Fruit fly (Drosophila melanogaster) whole organism, embryonic: Measurements from ENCODE around the gene IntS9.
A peak's percentile ranks its signal among the peaks of the same experiment; 100 is the strongest.

Source experiments
- Antp ChIP-seq: fragments of 200-800 bp; sonication (Bioruptor generic); optimal IDR thresholded peaks from 3 replicates; lab custom pipeline; 2016; ENCODE audit warnings: missing biosample characterization, missing genetic modification characterization
- Atf-2 ChIP-seq: fragments of 200-800 bp; sonication (Bioruptor generic); optimal IDR thresholded peaks from 2 replicates; lab custom pipeline; 2016; ENCODE audit warnings: missing biosample characterization, missing genetic modification characterization
- BEAF-32 ChIP-seq: fragments of 200-800 bp; sonication (Bioruptor generic); optimal IDR thresholded peaks from 3 replicates; lab custom pipeline; 2017; ENCODE audit warnings: missing biosample characterization, missing genetic modification characterization, mild to moderate bottlenecking, moderate library complexity, missing genetic modification reagents
- CG11695 ChIP-seq: fragments of 200-800 bp; sonication (Bioruptor generic); IDR thresholded peaks from 3 replicates; pipeline ENCODE4 v1.3.6; 2022; ENCODE audit warnings: missing biosample characterization, missing genetic modification characterization
- CG12236 ChIP-seq: fragments of 200-800 bp; sonication (Bioruptor generic); optimal IDR thresholded peaks from 2 replicates; lab custom pipeline; 2016; ENCODE audit warnings: missing biosample characterization, missing genetic modification characterization
- CG12391 ChIP-seq: fragments of 200-800 bp; sonication (Bioruptor generic); optimal IDR thresholded peaks from 3 replicates; lab custom pipeline; 2018; ENCODE audit warnings: missing biosample characterization, mild to moderate bottlenecking, missing genetic modification characterization, moderate library complexity
- CG12942 ChIP-seq: fragments of 200-800 bp; sonication (Bioruptor generic); optimal IDR thresholded peaks from 3 replicates; lab custom pipeline; 2016; ENCODE audit warnings: missing biosample characterization, missing genetic modification characterization
- CG13775 ChIP-seq: fragments of 200-800 bp; sonication (Bioruptor generic); optimal IDR thresholded peaks from 3 replicates; lab custom pipeline; 2017; ENCODE audit warnings: missing biosample characterization, mild to moderate bottlenecking, missing genetic modification characterization
- CG15479 ChIP-seq: fragments of 200-800 bp; sonication (Bioruptor generic); optimal IDR thresholded peaks from 3 replicates; lab custom pipeline; 2019; ENCODE audit warnings: missing biosample characterization, mild to moderate bottlenecking, missing genetic modification characterization, moderate library complexity
- CG15514 ChIP-seq: fragments of 200-800 bp; sonication (Bioruptor generic); optimal IDR thresholded peaks from 3 replicates; lab custom pipeline; 2017; ENCODE audit warnings: missing biosample characterization, missing genetic modification characterization, mild to moderate bottlenecking, moderate library complexity, missing genetic modification reagents
- CG15696 ChIP-seq: fragments of 200-800 bp; sonication (Bioruptor generic); optimal IDR thresholded peaks from 2 replicates; lab custom pipeline; 2019; ENCODE audit warnings: missing biosample characterization, mild to moderate bottlenecking, missing genetic modification characterization, moderate library complexity
- CG17912 ChIP-seq: fragments of 200-800 bp; sonication (Bioruptor generic); optimal IDR thresholded peaks from 2 replicates; lab custom pipeline; 2018; ENCODE audit warnings: missing biosample characterization, mild to moderate bottlenecking, missing genetic modification characterization
- CG2116 ChIP-seq: fragments of 200-800 bp; sonication (Bioruptor generic); optimal IDR thresholded peaks from 3 replicates; lab custom pipeline; 2018; ENCODE audit warnings: missing biosample characterization, mild to moderate bottlenecking, missing genetic modification characterization
- CG33213 ChIP-seq: fragments of 200-800 bp; sonication (Bioruptor generic); optimal IDR thresholded peaks from 3 replicates; lab custom pipeline; 2016; ENCODE audit warnings: missing biosample characterization, missing genetic modification characterization
- CG33557 ChIP-seq: fragments of 200-800 bp; sonication (Bioruptor generic); optimal IDR thresholded peaks from 2 replicates; lab custom pipeline; 2019; ENCODE audit warnings: missing biosample characterization, mild to moderate bottlenecking, missing genetic modification characterization, moderate library complexity
- CG3407 ChIP-seq: fragments of 200-800 bp; sonication (Bioruptor generic); optimal IDR thresholded peaks from 2 replicates; lab custom pipeline; 2018; ENCODE audit warnings: missing biosample characterization, mild to moderate bottlenecking, missing genetic modification characterization
- CG34422 ChIP-seq: fragments of 200-800 bp; sonication (Bioruptor generic); IDR thresholded peaks from 3 replicates; pipeline ENCODE4 v1.3.6; 2022; ENCODE audit warnings: missing biosample characterization, missing genetic modification characterization
- CG3726 ChIP-seq: fragments of 200-800 bp; sonication (Bioruptor generic); IDR thresholded peaks from 3 replicates; pipeline ENCODE4, ENCODE4 v1.3.6; 2022; ENCODE audit warnings: missing biosample characterization, missing genetic modification characterization
- CG8359 ChIP-seq: fragments of 200-800 bp; sonication (Bioruptor generic); optimal IDR thresholded peaks from 2 replicates; lab custom pipeline; 2017; ENCODE audit warnings: missing biosample characterization, mild to moderate bottlenecking, missing genetic modification characterization, borderline replicate concordance
- CG8944 ChIP-seq: fragments of 200-800 bp; sonication (Bioruptor generic); optimal IDR thresholded peaks from 3 replicates; lab custom pipeline; 2016; ENCODE audit warnings: missing biosample characterization, missing genetic modification characterization
- CG9215 ChIP-seq: fragments of 200-800 bp; sonication (Bioruptor generic); IDR thresholded peaks from 2 replicates; pipeline ENCODE4 v1.3.6; 2022; ENCODE audit warnings: missing biosample characterization, missing genetic modification characterization
- CG9817 ChIP-seq: fragments of 200-800 bp; sonication (Bioruptor generic); optimal IDR thresholded peaks from 2 replicates; lab custom pipeline; 2018; ENCODE audit warnings: missing biosample characterization, mild to moderate bottlenecking, missing genetic modification characterization, moderate library complexity
- Camta ChIP-seq: fragments of 200-800 bp; sonication (Bioruptor generic); optimal IDR thresholded peaks from 2 replicates; lab custom pipeline; 2016; ENCODE audit warnings: missing biosample characterization, missing genetic modification characterization
- Chrac-16 ChIP-seq: fragments of 200-800 bp; sonication (Bioruptor generic); optimal IDR thresholded peaks from 3 replicates; lab custom pipeline; 2016; ENCODE audit warnings: missing biosample characterization, missing genetic modification characterization
- E2f1 ChIP-seq: fragments of 200-800 bp; sonication (Bioruptor generic); IDR thresholded peaks from 2 replicates; pipeline ENCODE4 v1.3.6; 2022; ENCODE audit warnings: missing biosample characterization, missing genetic modification characterization
- Eip74EF ChIP-seq, 2 experiments: fragments of 200-800 bp in 1 of 2; fragments of >200 bp in 1 of 2; sonication (Bioruptor generic) in 1 of 2; optimal IDR thresholded peaks; 2 replicates each; lab custom pipeline; 2017 to 2019; ENCODE audit warnings: missing biosample characterization in 2 of 2, missing genetic modification characterization in 2 of 2, mild to moderate bottlenecking in 1 of 2, moderate library complexity in 1 of 2
- HHEX ChIP-seq: fragments of 200-800 bp; sonication (Bioruptor generic); optimal IDR thresholded peaks from 3 replicates; lab custom pipeline; 2017; ENCODE audit warnings: missing biosample characterization, mild to moderate bottlenecking, missing genetic modification characterization, missing genetic modification reagents
- HLH4C ChIP-seq: fragments of 200-800 bp; sonication (Bioruptor generic); IDR thresholded peaks from 3 replicates; pipeline ENCODE4 v1.3.6; 2022; ENCODE audit warnings: missing biosample characterization, missing genetic modification characterization; ENCODE audit not compliant: partially characterized antibody
- Optix ChIP-seq: fragments of 200-800 bp; sonication (Bioruptor generic); IDR thresholded peaks from 3 replicates; pipeline ENCODE4 v1.3.6; 2022; ENCODE audit warnings: missing biosample characterization, missing genetic modification characterization
- Six4 ChIP-seq: fragments of 200-800 bp; sonication (Bioruptor generic); optimal IDR thresholded peaks from 2 replicates; lab custom pipeline; 2016; ENCODE audit warnings: missing biosample characterization, missing genetic modification characterization
- Sry-β ChIP-seq: fragments of 200-800 bp; sonication (Bioruptor generic); optimal IDR thresholded peaks from 2 replicates; lab custom pipeline; 2018; ENCODE audit warnings: missing biosample characterization, mild to moderate bottlenecking, missing genetic modification characterization, moderate library complexity
- aop ChIP-seq: fragments of 200-800 bp; sonication (Bioruptor generic); IDR thresholded peaks from 2 replicates; pipeline ENCODE4 v1.3.6; 2022; ENCODE audit warnings: missing biosample characterization, missing genetic modification characterization
- ase ChIP-seq: fragments of 200-800 bp; sonication (Bioruptor generic); IDR thresholded peaks from 3 replicates; pipeline ENCODE4 v1.3.6; 2022; ENCODE audit warnings: missing biosample characterization, missing genetic modification characterization
- bbx ChIP-seq: fragments of 200-800 bp; sonication (Bioruptor generic); IDR thresholded peaks from 2 replicates; pipeline ENCODE4 v1.3.6; 2022; ENCODE audit warnings: missing biosample characterization, missing genetic modification characterization; ENCODE audit not compliant: partially characterized antibody
- br ChIP-seq: fragments of >200 bp; optimal IDR thresholded peaks from 2 replicates; lab custom pipeline; 2017
- cwo ChIP-seq: fragments of 200-800 bp; sonication (Bioruptor generic); optimal IDR thresholded peaks from 3 replicates; lab custom pipeline; 2017; ENCODE audit warnings: missing biosample characterization, missing genetic modification characterization, mild to moderate bottlenecking, moderate library complexity, missing genetic modification reagents
- danr ChIP-seq: fragments of 200-800 bp; sonication (Bioruptor generic); IDR thresholded peaks from 2 replicates; pipeline ENCODE4 v1.3.6; 2022; ENCODE audit warnings: missing biosample characterization, missing genetic modification characterization
- fd102C ChIP-seq: fragments of 200-800 bp; sonication (Bioruptor generic); optimal IDR thresholded peaks from 2 replicates; lab custom pipeline; 2018; ENCODE audit warnings: missing biosample characterization, mild to moderate bottlenecking, missing genetic modification characterization, moderate library complexity
- fd64A ChIP-seq: fragments of 200-800 bp; sonication (Bioruptor generic); optimal IDR thresholded peaks from 3 replicates; lab custom pipeline; 2018; ENCODE audit warnings: missing biosample characterization, mild to moderate bottlenecking, missing genetic modification characterization
- ftz-f1 ChIP-seq: fragments of 200-800 bp; sonication (Bioruptor generic); optimal IDR thresholded peaks from 2 replicates; lab custom pipeline; 2016; ENCODE audit warnings: missing biosample characterization, missing genetic modification characterization
- fu2 ChIP-seq: fragments of 200-800 bp; sonication (Bioruptor generic); optimal IDR thresholded peaks from 2 replicates; lab custom pipeline; 2016; ENCODE audit warnings: missing biosample characterization, missing genetic modification characterization
- jing ChIP-seq: fragments of 200-800 bp; sonication (Bioruptor generic); optimal IDR thresholded peaks from 2 replicates; lab custom pipeline; 2018; ENCODE audit warnings: missing biosample characterization, mild to moderate bottlenecking, missing genetic modification characterization
- nerfin-1 ChIP-seq: fragments of 200-800 bp; sonication (Bioruptor generic); optimal IDR thresholded peaks from 3 replicates; lab custom pipeline; 2019; ENCODE audit warnings: missing biosample characterization, mild to moderate bottlenecking, missing genetic modification characterization, moderate library complexity
- oc ChIP-seq: fragments of 200-800 bp; sonication (Bioruptor generic); optimal IDR thresholded peaks from 2 replicates; lab custom pipeline; 2018; ENCODE audit warnings: missing biosample characterization, mild to moderate bottlenecking, missing genetic modification characterization, moderate library complexity
- org-1 ChIP-seq: fragments of 200-800 bp; sonication (Bioruptor generic); optimal IDR thresholded peaks from 2 replicates; lab custom pipeline; 2017; ENCODE audit warnings: missing biosample characterization, missing genetic modification characterization
- pnt ChIP-seq: fragments of 200-800 bp; sonication (Bioruptor generic); optimal IDR thresholded peaks from 3 replicates; lab custom pipeline; 2016; ENCODE audit warnings: missing biosample characterization, missing genetic modification characterization
- rib ChIP-seq: fragments of 200-800 bp; sonication (Bioruptor generic); IDR thresholded peaks from 2 replicates; pipeline ENCODE4 v1.3.6; 2022; ENCODE audit warnings: missing biosample characterization, missing genetic modification characterization
- sd ChIP-seq: fragments of 200-800 bp; sonication (Bioruptor generic); optimal IDR thresholded peaks from 3 replicates; lab custom pipeline; 2018; ENCODE audit warnings: missing biosample characterization, mild to moderate bottlenecking, missing genetic modification characterization, moderate library complexity
- tin ChIP-seq: fragments of 200-800 bp; sonication (Bioruptor generic); optimal IDR thresholded peaks from 3 replicates; lab custom pipeline; 2016; ENCODE audit warnings: missing biosample characterization, missing genetic modification characterization
- usp ChIP-seq: fragments of >200 bp; optimal IDR thresholded peaks from 2 replicates; lab custom pipeline; 2017; ENCODE audit warnings: missing biosample characterization, missing genetic modification characterization
- wek ChIP-seq: fragments of 200-800 bp; sonication (Bioruptor generic); optimal IDR thresholded peaks from 3 replicates; lab custom pipeline; 2018; ENCODE audit warnings: missing biosample characterization, mild to moderate bottlenecking, missing genetic modification characterization, moderate library complexity

The IntS9 gene

DNA sequence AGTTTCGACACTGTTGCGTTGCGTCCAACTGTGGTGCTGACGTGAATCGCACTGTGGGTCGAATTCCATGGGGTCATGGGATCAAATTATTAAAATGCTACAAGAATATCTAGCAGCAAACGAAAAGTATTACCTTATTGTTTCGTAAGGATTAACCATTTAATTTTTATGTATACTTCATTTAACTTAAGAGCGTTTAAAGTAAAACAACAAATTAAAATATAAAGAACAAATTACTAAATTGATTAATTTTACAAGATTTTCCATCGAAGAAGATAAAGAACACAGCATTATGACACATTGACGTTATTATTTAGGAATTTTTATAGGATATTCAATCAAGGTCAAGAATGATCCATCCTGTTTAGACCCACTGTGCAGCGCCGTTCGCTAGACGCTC, 51.3 kb downstream of the IntS9 start (continued):
- TF ChIP-seq danr (GFP tag; lab: Robert Waterston, UW), result 0 out of 2 replicates have a peak, but pooled peaks have one; percentile 11
- no peak for TF ChIP-seq CG15479 (GFP tag; lab: Kevin White, UChicago)
- 0 out of 2 replicates have a peak, but pooled peaks have one; percentile 6 for TF ChIP-seq E2f1 (GFP tag; lab: Robert Waterston, UW)
- no peak for TF ChIP-seq ftz-f1
- peak; percentile 45 for TF ChIP-seq org-1 (GFP tag; lab: Kevin White, UChicago)
- no peak for TF ChIP-seq Atf-2 (GFP tag; lab: Kevin White, UChicago)
- TF ChIP-seq sd, result no peak
- no peak for TF ChIP-seq CG2116 (GFP tag; lab: Kevin White, UChicago)
- TF ChIP-seq CG9817 (tag; lab: Kevin White, UChicago), result no peak
- TF ChIP-seq oc (tag; lab: Kevin White, UChicago), result no peak
- TF ChIP-seq CG15514 (GFP tag; lab: Kevin White, UChicago), result no peak
- TF ChIP-seq CG13775 (GFP tag; lab: Kevin White, UChicago), result peak; percentile 30
- TF ChIP-seq CG3726, result no peak
- 0 out of 3 replicates have a peak, but pooled peaks have one; percentile 22 for TF ChIP-seq CG34422 (GFP tag; lab: Robert Waterston, UW)
- peak; percentile 14 for TF ChIP-seq Six4 (GFP tag; lab: Kevin White, UChicago)
- no peak for TF ChIP-seq pnt (GFP tag; lab: Kevin White, UChicago)
- 0 out of 3 replicates have a peak, but pooled peaks have one; percentile 18 for TF ChIP-seq Optix (GFP tag; lab: Robert Waterston, UW)
- no peak for TF ChIP-seq CG8359 (GFP tag; lab: Kevin White, UChicago)
- no peak for TF ChIP-seq bbx (GFP tag; lab: Robert Waterston, UW)
- no peak for TF ChIP-seq BEAF-32
- TF ChIP-seq ase (GFP tag; lab: Robert Waterston, UW), result no peak; the same call in 2 of the 3 replicates
- TF ChIP-seq Sry-β (GFP tag; lab: Kevin White, UChicago), result no peak
- TF ChIP-seq nerfin-1, result peak; percentile 14
- TF ChIP-seq jing (GFP tag; lab: Kevin White, UChicago), result peak; percentile 26
- TF ChIP-seq Camta, result no peak
- peak; percentile 51 for TF ChIP-seq CG12391
- TF ChIP-seq br (lab: Kevin White, UChicago), result no peak
- peak; percentile 14 for TF ChIP-seq CG3407 (GFP tag; lab: Kevin White, UChicago)
- no peak for TF ChIP-seq CG12942
- TF ChIP-seq CG11695 (GFP tag; lab: Robert Waterston, UW), result peak; percentile 64
- no peak for TF ChIP-seq CG33557
- no peak for TF ChIP-seq CG15696
- no peak for TF ChIP-seq CG9215 (GFP tag; lab: Robert Waterston, UW)
- TF ChIP-seq fd102C (GFP tag; lab: Kevin White, UChicago), result no peak
- TF ChIP-seq CG17912, result no peak
- TF ChIP-seq fu2, result no peak
- TF ChIP-seq Eip74EF (GFP tag; optimal IDR thresholded peaks at IDR 0.05; lab: Kevin White, UChicago), result peak in 1 of 2 experiments; percentile 68
- no peak for TF ChIP-seq aop (GFP tag; lab: Robert Waterston, UW)
- TF ChIP-seq Antp (GFP tag; lab: Kevin White, UChicago), result no peak
- TF ChIP-seq wek (GFP tag; lab: Kevin White, UChicago), result no peak
- no peak for TF ChIP-seq CG33213 (GFP tag; lab: Kevin White, UChicago)
- TF ChIP-seq cwo (GFP tag; lab: Kevin White, UChicago), result peak; percentile 34
- TF ChIP-seq tin, result peak; percentile 30
- TF ChIP-seq CG8944 (GFP tag; lab: Kevin White, UChicago), result no peak
- TF ChIP-seq HLH4C (GFP tag; lab: Robert Waterston, UW), result no peak
- TF ChIP-seq CG12236 (GFP tag; lab: Kevin White, UChicago), result no peak
- no peak for TF ChIP-seq fd64A
- TF ChIP-seq rib, result no peak
- TF ChIP-seq Chrac-16 (GFP tag; lab: Kevin White, UChicago), result peak; percentile 12
- no peak for TF ChIP-seq usp (GFP tag; lab: Kevin White, UChicago)
- TF ChIP-seq HHEX (GFP tag; lab: Kevin White, UChicago), result peak; percentile 14
